Worm (Caenorhabditis elegans) whole organism, L2 larva: ENCODE results near the gene C07H6.9.

ENCODE experiments used
- C34F6.9 ChIP-seq: fragments of 150-350 bp; optimal IDR thresholded peaks from 2 replicates; lab custom pipeline; 2014; ENCODE audit warnings: missing biosample characterization, missing genetic modification characterization
- F13H6.1 ChIP-seq: sonication (generic microtip); optimal IDR thresholded peaks from 2 replicates; lab custom pipeline; 2016; ENCODE audit warnings: missing genetic modification characterization, missing compliant biosample characterization
- R02D3.7 ChIP-seq: fragments of 150-350 bp; optimal IDR thresholded peaks from 2 replicates; lab custom pipeline; 2014; ENCODE audit warnings: missing biosample characterization, missing genetic modification characterization
- Y55F3AM.14 ChIP-seq: fragments of 200-800 bp; sonication (Bioruptor generic); optimal IDR thresholded peaks from 2 replicates; lab custom pipeline; 2018; ENCODE audit warnings: mild to moderate bottlenecking, missing genetic modification characterization, missing compliant biosample characterization
- ZK546.5 ChIP-seq: sonication (generic microtip); optimal IDR thresholded peaks from 2 replicates; lab custom pipeline; 2017; ENCODE audit warnings: missing biosample characterization, missing genetic modification characterization
- alr-1 ChIP-seq: fragments of 150-350 bp; optimal IDR thresholded peaks from 2 replicates; lab custom pipeline; 2014; ENCODE audit warnings: missing biosample characterization, missing genetic modification characterization
- aly-2 ChIP-seq: fragments of 150-350 bp; optimal IDR thresholded peaks from 2 replicates; lab custom pipeline; 2014; ENCODE audit warnings: missing biosample characterization, missing genetic modification characterization
- ama-1 ChIP-seq: fragments of 150-350 bp; optimal IDR thresholded peaks from 2 replicates; lab custom pipeline; 2018; ENCODE audit warnings: inconsistent platforms
- blmp-1 ChIP-seq: sonication (generic microtip); optimal IDR thresholded peaks from 2 replicates; lab custom pipeline; 2017; ENCODE audit warnings: missing genetic modification characterization, mild to moderate bottlenecking, missing compliant biosample characterization, antibody characterized with exemption, moderate library complexity; ENCODE audit not compliant: insufficient read depth
- ceh-16 ChIP-seq: fragments of 150-350 bp; optimal IDR thresholded peaks from 2 replicates; lab custom pipeline; 2014; ENCODE audit warnings: missing biosample characterization, missing genetic modification characterization
- ceh-82 ChIP-seq: fragments of 150-350 bp; optimal IDR thresholded peaks from 2 replicates; lab custom pipeline; 2014; ENCODE audit warnings: missing biosample characterization, missing genetic modification characterization
- crh-2 ChIP-seq: sonication (generic microtip); optimal IDR thresholded peaks from 2 replicates; lab custom pipeline; 2017; ENCODE audit warnings: missing biosample characterization, missing genetic modification characterization
- dmd-4 ChIP-seq: sonication (generic microtip); optimal IDR thresholded peaks from 2 replicates; lab custom pipeline; 2017; ENCODE audit warnings: missing biosample characterization, missing genetic modification characterization
- egl-27 ChIP-seq: sonication (generic microtip); optimal IDR thresholded peaks from 3 replicates; lab custom pipeline; 2017; ENCODE audit warnings: missing biosample characterization, missing genetic modification reagents, missing genetic modification characterization
- elt-1 ChIP-seq: fragments of 150-350 bp; optimal IDR thresholded peaks from 2 replicates; lab custom pipeline; 2014; ENCODE audit warnings: missing biosample characterization, missing genetic modification characterization
- elt-3 ChIP-seq: sonication (generic microtip); optimal IDR thresholded peaks from 2 replicates; lab custom pipeline; 2017; ENCODE audit warnings: missing biosample characterization, missing genetic modification characterization
- fos-1 ChIP-seq: fragments of 150-350 bp; optimal IDR thresholded peaks from 2 replicates; lab custom pipeline; 2014; ENCODE audit warnings: missing biosample characterization, missing genetic modification characterization
- gmeb-1 ChIP-seq: fragments of 150-350 bp; optimal IDR thresholded peaks from 2 replicates; lab custom pipeline; 2014; ENCODE audit warnings: missing biosample characterization, missing genetic modification characterization
- lin-11 ChIP-seq: fragments of 150-350 bp; sonication (generic microtip); optimal IDR thresholded peaks from 2 replicates; lab custom pipeline; 2014; ENCODE audit warnings: missing biosample characterization, missing genetic modification characterization, inconsistent platforms, mixed read lengths
- lin-13 ChIP-seq: fragments of 150-350 bp; optimal IDR thresholded peaks from 2 replicates; lab custom pipeline; 2014; ENCODE audit warnings: missing biosample characterization, missing genetic modification reagents, missing genetic modification characterization
- lin-39 ChIP-seq: fragments of 150-350 bp; optimal IDR thresholded peaks from 2 replicates; lab custom pipeline; 2014; ENCODE audit warnings: missing biosample characterization, missing genetic modification reagents, missing genetic modification characterization
- lsy-2 ChIP-seq, 2 experiments: fragments of 150-350 bp in 1 of 2; sonication (generic microtip) in 1 of 2; optimal IDR thresholded peaks; 2 replicates each; lab custom pipeline; 2014 to 2017; ENCODE audit warnings: missing biosample characterization in 2 of 2, missing genetic modification characterization in 2 of 2
- mab-5 ChIP-seq: fragments of 150-350 bp; optimal IDR thresholded peaks from 2 replicates; lab custom pipeline; 2014; ENCODE audit warnings: missing biosample characterization, missing genetic modification characterization
- mbf-1 ChIP-seq: sonication (generic microtip); optimal IDR thresholded peaks from 2 replicates; lab custom pipeline; 2017; ENCODE audit warnings: missing biosample characterization, missing genetic modification characterization
- mdl-1 ChIP-seq, 2 experiments: fragments of 150-350 bp in 1 of 2; sonication (generic microtip) in 1 of 2; optimal IDR thresholded peaks; 2 replicates each; lab custom pipeline; 2017; ENCODE audit warnings: missing biosample characterization in 2 of 2, missing genetic modification characterization in 2 of 2
- nhr-10 ChIP-seq: sonication (generic microtip); optimal IDR thresholded peaks from 2 replicates; lab custom pipeline; 2017; ENCODE audit warnings: missing biosample characterization, missing genetic modification characterization
- nhr-11 ChIP-seq: fragments of 150-350 bp; optimal IDR thresholded peaks from 2 replicates; lab custom pipeline; 2014; ENCODE audit warnings: missing biosample characterization, missing genetic modification characterization
- nhr-12 ChIP-seq: fragments of 150-350 bp; optimal IDR thresholded peaks from 2 replicates; lab custom pipeline; 2014; ENCODE audit warnings: missing biosample characterization, missing genetic modification characterization
- nhr-129 ChIP-seq: fragments of 150-350 bp; optimal IDR thresholded peaks from 2 replicates; lab custom pipeline; 2014; ENCODE audit warnings: missing biosample characterization, missing genetic modification characterization
- nhr-21 ChIP-seq: fragments of 150-350 bp; optimal IDR thresholded peaks from 2 replicates; lab custom pipeline; 2014; ENCODE audit warnings: missing biosample characterization, missing genetic modification characterization
- nhr-23 ChIP-seq: fragments of 150-350 bp; optimal IDR thresholded peaks from 2 replicates; lab custom pipeline; 2014; ENCODE audit warnings: missing biosample characterization, missing genetic modification reagents, missing genetic modification characterization
- nhr-237 ChIP-seq: fragments of 150-350 bp; optimal IDR thresholded peaks from 2 replicates; lab custom pipeline; 2014; ENCODE audit warnings: missing biosample characterization, missing genetic modification characterization
- nhr-25 ChIP-seq: fragments of 150-350 bp; sonication (generic microtip); optimal IDR thresholded peaks from 3 replicates; lab custom pipeline; 2014; ENCODE audit warnings: missing biosample characterization, missing genetic modification characterization
- nhr-6 ChIP-seq: fragments of 150-350 bp; optimal IDR thresholded peaks from 2 replicates; lab custom pipeline; 2014; ENCODE audit warnings: missing biosample characterization, missing genetic modification characterization
- nhr-77 ChIP-seq: fragments of 150-350 bp; optimal IDR thresholded peaks from 2 replicates; lab custom pipeline; 2014; ENCODE audit warnings: missing biosample characterization, missing genetic modification characterization
- peb-1 ChIP-seq: fragments of 150-350 bp; optimal IDR thresholded peaks from 2 replicates; lab custom pipeline; 2014; ENCODE audit warnings: missing biosample characterization, missing genetic modification characterization
- sem-4 ChIP-seq: fragments of 150-350 bp; optimal IDR thresholded peaks from 2 replicates; lab custom pipeline; 2014; ENCODE audit warnings: missing biosample characterization, missing genetic modification reagents, missing genetic modification characterization
- skn-1 ChIP-seq: sonication (generic microtip); optimal IDR thresholded peaks from 2 replicates; lab custom pipeline; 2017; ENCODE audit warnings: missing biosample characterization, missing genetic modification characterization
- sma-3 ChIP-seq: sonication (generic microtip); optimal IDR thresholded peaks from 2 replicates; lab custom pipeline; 2016; ENCODE audit warnings: missing genetic modification reagents, missing genetic modification characterization, missing compliant biosample characterization
- sma-9 ChIP-seq, 2 experiments: fragments of 150-350 bp in 1 of 2; sonication (generic microtip) in 1 of 2; optimal IDR thresholded peaks; 2 replicates each; lab custom pipeline; 2014 to 2016; ENCODE audit warnings: missing genetic modification characterization in 2 of 2, mild to moderate bottlenecking in 1 of 2, missing biosample characterization in 1 of 2, missing compliant biosample characterization in 1 of 2, missing genetic modification reagents in 1 of 2, moderate library complexity in 1 of 2
- snpc-4 ChIP-seq: fragments of 150-350 bp; optimal IDR thresholded peaks from 2 replicates; lab custom pipeline; 2014; ENCODE audit warnings: missing biosample characterization, missing genetic modification characterization
- unc-39 ChIP-seq: fragments of 150-350 bp; optimal IDR thresholded peaks from 2 replicates; lab custom pipeline; 2014; ENCODE audit warnings: missing biosample characterization, missing genetic modification characterization
- unc-55 ChIP-seq: fragments of 150-350 bp; sonication (generic microtip); optimal IDR thresholded peaks from 3 replicates; lab custom pipeline; 2014; ENCODE audit warnings: missing biosample characterization, missing genetic modification reagents, missing genetic modification characterization
- unc-62 ChIP-seq: fragments of 150-350 bp; optimal IDR thresholded peaks from 2 replicates; lab custom pipeline; 2014; ENCODE audit warnings: missing biosample characterization, missing genetic modification reagents, missing genetic modification characterization
- zag-1 ChIP-seq: fragments of 150-350 bp; optimal IDR thresholded peaks from 2 replicates; lab custom pipeline; 2014; ENCODE audit warnings: missing biosample characterization, missing genetic modification characterization
- ztf-1 ChIP-seq: fragments of 200-800 bp; sonication (Bioruptor generic); conservative IDR thresholded peaks from 2 replicates; pipeline ENCODE4 v1.3.6; 2022; ENCODE audit warnings: missing genetic modification characterization, missing compliant biosample characterization
- ztf-11 ChIP-seq: sonication (generic microtip); optimal IDR thresholded peaks from 2 replicates; lab custom pipeline; 2017; ENCODE audit warnings: missing biosample characterization, missing genetic modification characterization
- ztf-4 ChIP-seq: fragments of 150-350 bp; optimal IDR thresholded peaks from 2 replicates; lab custom pipeline; 2014; ENCODE audit warnings: missing biosample characterization, missing genetic modification characterization

Gene C07H6.9

DNA sequence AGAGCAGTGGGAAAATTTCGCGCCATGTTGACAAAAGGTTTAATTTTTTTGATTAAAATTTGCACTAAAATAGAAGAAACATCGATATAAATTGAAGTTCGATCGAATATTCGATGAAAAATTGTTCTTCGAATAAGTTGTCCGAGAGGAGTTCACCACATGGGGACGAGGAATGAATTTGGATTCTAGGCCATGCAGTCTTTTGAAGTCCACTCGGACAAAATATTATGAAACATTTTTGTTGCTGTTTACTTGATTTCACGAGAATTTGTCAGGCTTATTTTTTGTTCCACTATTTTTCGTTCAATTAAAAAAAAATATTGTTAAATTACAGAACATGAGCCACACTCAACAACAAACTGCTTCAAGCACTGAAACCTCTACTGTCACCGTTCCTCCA lies 21.4 kb upstream of the C07H6.9 start, which contains the start of the genes cux-7 and C07H6.2:
TSS of gene cux-7 (minus strand) at position 174 of the 400 bp plus-strand sequence.
TSS of gene C07H6.2 (plus strand) at position 338 of the 400 bp plus-strand sequence.
- TF ChIP-seq nhr-10 (tag; lab: Kevin White, UChicago) (no peak), unc-39 (no peak), dmd-4 (tag; lab: Kevin White, UChicago) (peak; percentile 16), ceh-82 (tag; lab: Kevin White, UChicago) (no peak), sma-9 (GFP tag; optimal IDR thresholded peaks at IDR 0.05; lab: Kevin White, UChicago) (peak; percentile 99), sma-9 (tag; optimal IDR thresholded peaks at IDR 0.05; lab: Kevin White, UChicago) (no peak), crh-2 (tag; lab: Kevin White, UChicago) (peak; percentile 94), sem-4 (peak; percentile 93), egl-27 (tag; lab: Kevin White, UChicago) (peak; percentile 90), elt-3 (tag; lab: Kevin White, UChicago) (no peak), sma-3 (GFP tag; lab: Kevin White, UChicago) (peak; percentile 97), ztf-4 (peak; percentile 84), snpc-4 (tag; lab: Kevin White, UChicago) (no peak), nhr-77 (tag; lab: Kevin White, UChicago) (no peak), skn-1 (tag; lab: Kevin White, UChicago) (peak; percentile 83), R02D3.7 (tag; lab: Kevin White, UChicago) (peak; percentile 56), Y55F3AM.14 (peak; percentile 67), unc-62 (GFP tag; lab: Kevin White, UChicago) (no peak), C34F6.9 (peak; percentile 95), nhr-11 (tag; lab: Kevin White, UChicago) (no peak), nhr-6 (tag; lab: Kevin White, UChicago) (peak; percentile 96), unc-55 (GFP tag; lab: Kevin White, UChicago) (peak; percentile 98), ceh-16 (tag; lab: Kevin White, UChicago) (peak; percentile 26), alr-1 (no peak), aly-2 (tag; lab: Kevin White, UChicago) (no peak), F13H6.1 (tag; lab: Kevin White, UChicago) (peak; percentile 96), lin-13 (GFP tag; lab: Kevin White, UChicago) (peak; percentile 94), mdl-1 (tag; optimal IDR thresholded peaks at IDR 0.05; lab: Kevin White, UChicago) (peak in 1 of 2 experiments; percentile 47), ztf-1 (peak; percentile 92; the same call in 1 of the 2 replicates), mbf-1 (tag; lab: Kevin White, UChicago) (no peak), nhr-129 (tag; lab: Kevin White, UChicago) (peak; percentile 77), gmeb-1 (tag; lab: Kevin White, UChicago) (peak; percentile 91), ZK546.5 (tag; lab: Kevin White, UChicago) (peak; percentile 53), lin-39 (no peak), nhr-25 (no peak), fos-1 (tag; lab: Kevin White, UChicago) (peak; percentile 75), zag-1 (tag; lab: Kevin White, UChicago) (peak; percentile 40), peb-1 (no peak), ama-1 (lab: Kevin White, UChicago) (peak; percentile 61), elt-1 (tag; lab: Kevin White, UChicago) (no peak), nhr-12 (peak; percentile 64), mab-5 (tag; lab: Kevin White, UChicago) (peak; percentile 88), lin-11 (tag; lab: Kevin White, UChicago) (peak; percentile 40), ztf-11 (tag; lab: Kevin White, UChicago) (peak; percentile 26), nhr-21 (peak; percentile 93), lsy-2 (tag; optimal IDR thresholded peaks at IDR 0.05; lab: Kevin White, UChicago) (peak; percentile 89 to 96), nhr-237 (no peak), nhr-23 (tag; lab: Kevin White, UChicago) (no peak), blmp-1 (tag; lab: Kevin White, UChicago) (peak; percentile 41)
